Worm (Caenorhabditis elegans) whole organism, L3 larva: ENCODE results near the gene R10F2.5.

Experiments
- R02D3.7 ChIP-seq: fragments of 150-350 bp; optimal IDR thresholded peaks from 2 replicates; lab custom pipeline; 2014; ENCODE audit warnings: missing biosample characterization, missing genetic modification characterization
- ZK546.5 ChIP-seq: sonication (generic microtip); optimal IDR thresholded peaks from 2 replicates; lab custom pipeline; 2017; ENCODE audit warnings: missing biosample characterization, missing genetic modification characterization
- aly-2 ChIP-seq: fragments of 150-350 bp; optimal IDR thresholded peaks from 2 replicates; lab custom pipeline; 2014; ENCODE audit warnings: missing biosample characterization, missing genetic modification characterization
- ceh-16 ChIP-seq: sonication (generic microtip); optimal IDR thresholded peaks from 2 replicates; lab custom pipeline; 2017; ENCODE audit warnings: missing biosample characterization, missing genetic modification characterization
- ceh-82 ChIP-seq: fragments of 150-350 bp; optimal IDR thresholded peaks from 2 replicates; lab custom pipeline; 2014; ENCODE audit warnings: missing biosample characterization, missing genetic modification characterization
- ceh-9 ChIP-seq: sonication (generic microtip); optimal IDR thresholded peaks from 2 replicates; lab custom pipeline; 2018; ENCODE audit warnings: missing biosample characterization, missing genetic modification characterization
- daf-12 ChIP-seq: fragments of 150-350 bp; optimal IDR thresholded peaks from 2 replicates; lab custom pipeline; 2014; ENCODE audit warnings: missing biosample characterization, missing genetic modification reagents, missing genetic modification characterization
- egl-27 ChIP-seq: sonication (generic microtip); optimal IDR thresholded peaks from 4 replicates; lab custom pipeline; 2017; ENCODE audit warnings: missing biosample characterization, missing genetic modification reagents, missing genetic modification characterization
- egl-5 ChIP-seq: fragments of 150-350 bp; optimal IDR thresholded peaks from 2 replicates; lab custom pipeline; 2017; ENCODE audit warnings: missing biosample characterization, missing genetic modification reagents, missing genetic modification characterization, inconsistent platforms
- elt-2 ChIP-seq: sonication (generic microtip); optimal IDR thresholded peaks from 2 replicates; lab custom pipeline; 2016; ENCODE audit warnings: missing genetic modification reagents, mild to moderate bottlenecking, missing genetic modification characterization, missing compliant biosample characterization
- elt-3 ChIP-seq, 3 experiments: fragments of 150-350 bp in 1 of 3; sonication (generic microtip) in 2 of 3; optimal IDR thresholded peaks; 2 replicates in 2 of 3; 4 replicates in 1 of 3; lab custom pipeline; 2014 to 2017; ENCODE audit warnings: missing biosample characterization in 3 of 3, missing genetic modification characterization in 3 of 3
- eor-1 ChIP-seq, 2 experiments: fragments of 150-350 bp; optimal IDR thresholded peaks; 2 replicates each; lab custom pipeline; 2014 to 2018; ENCODE audit warnings: missing biosample characterization in 2 of 2, missing genetic modification characterization in 2 of 2
- fkh-10 ChIP-seq: sonication (generic microtip); optimal IDR thresholded peaks from 2 replicates; lab custom pipeline; 2017; ENCODE audit warnings: missing biosample characterization, missing genetic modification reagents, missing genetic modification characterization
- fkh-2 ChIP-seq: fragments of 150-350 bp; optimal IDR thresholded peaks from 2 replicates; lab custom pipeline; 2014; ENCODE audit warnings: missing biosample characterization, missing genetic modification reagents, missing genetic modification characterization
- hmg-11 ChIP-seq: sonication (generic microtip); optimal IDR thresholded peaks from 2 replicates; lab custom pipeline; 2016; ENCODE audit warnings: missing genetic modification characterization, missing compliant biosample characterization
- jun-1 ChIP-seq: fragments of 150-350 bp; optimal IDR thresholded peaks from 2 replicates; lab custom pipeline; 2014; ENCODE audit warnings: missing biosample characterization, missing genetic modification reagents, missing genetic modification characterization
- lin-39 ChIP-seq: fragments of 150-350 bp; optimal IDR thresholded peaks from 2 replicates; lab custom pipeline; 2018; ENCODE audit warnings: missing biosample characterization, missing genetic modification reagents, missing genetic modification characterization
- mdl-1 ChIP-seq: fragments of 150-350 bp; optimal IDR thresholded peaks from 2 replicates; lab custom pipeline; 2014; ENCODE audit warnings: missing biosample characterization, missing genetic modification characterization
- nhr-11 ChIP-seq: fragments of 150-350 bp; optimal IDR thresholded peaks from 2 replicates; lab custom pipeline; 2014; ENCODE audit warnings: missing biosample characterization, missing genetic modification characterization
- nhr-12 ChIP-seq: fragments of 150-350 bp; optimal IDR thresholded peaks from 2 replicates; lab custom pipeline; 2014; ENCODE audit warnings: missing biosample characterization, missing genetic modification characterization
- nhr-23 ChIP-seq: fragments of 150-350 bp; optimal IDR thresholded peaks from 2 replicates; lab custom pipeline; 2014; ENCODE audit warnings: missing biosample characterization, missing genetic modification reagents, missing genetic modification characterization
- nhr-237 ChIP-seq: fragments of 150-350 bp; optimal IDR thresholded peaks from 2 replicates; lab custom pipeline; 2014; ENCODE audit warnings: missing biosample characterization, missing genetic modification characterization
- nhr-25 ChIP-seq: sonication (generic microtip); optimal IDR thresholded peaks from 2 replicates; lab custom pipeline; 2017; ENCODE audit warnings: missing biosample characterization, missing genetic modification characterization
- nhr-43 ChIP-seq: sonication (generic microtip); optimal IDR thresholded peaks from 2 replicates; lab custom pipeline; 2016; ENCODE audit warnings: mild to moderate bottlenecking, missing genetic modification characterization, missing compliant biosample characterization; ENCODE audit not compliant: poor library complexity, severe bottlenecking
- nhr-67 ChIP-seq: fragments of 150-350 bp; optimal IDR thresholded peaks from 2 replicates; lab custom pipeline; 2014; ENCODE audit warnings: missing biosample characterization, missing genetic modification characterization
- nhr-76 ChIP-seq: fragments of 150-350 bp; sonication (generic microtip); optimal IDR thresholded peaks from 5 replicates; lab custom pipeline; 2014; ENCODE audit warnings: missing biosample characterization, missing genetic modification characterization
- nhr-77 ChIP-seq: fragments of 150-350 bp; optimal IDR thresholded peaks from 2 replicates; lab custom pipeline; 2014; ENCODE audit warnings: missing biosample characterization, missing genetic modification characterization
- pha-4 ChIP-seq: fragments of 150-350 bp; optimal IDR thresholded peaks from 2 replicates; lab custom pipeline; 2014; ENCODE audit warnings: missing biosample characterization, missing genetic modification reagents, missing genetic modification characterization
- pqm-1 ChIP-seq: fragments of 150-350 bp; optimal IDR thresholded peaks from 2 replicates; lab custom pipeline; 2017; ENCODE audit warnings: missing biosample characterization, missing genetic modification characterization, inconsistent platforms
- skn-1 ChIP-seq: fragments of 150-350 bp; optimal IDR thresholded peaks from 2 replicates; lab custom pipeline; 2014; ENCODE audit warnings: missing biosample characterization, missing genetic modification characterization
- snpc-4 ChIP-seq: fragments of 150-350 bp; optimal IDR thresholded peaks from 2 replicates; lab custom pipeline; 2014; ENCODE audit warnings: missing biosample characterization, missing genetic modification characterization
- unc-39 ChIP-seq: sonication (generic microtip); optimal IDR thresholded peaks from 4 replicates; lab custom pipeline; 2017; ENCODE audit warnings: missing biosample characterization, missing genetic modification characterization
- unc-62 ChIP-seq: fragments of 150-350 bp; sonication (generic microtip); optimal IDR thresholded peaks from 4 replicates; lab custom pipeline; 2014; ENCODE audit warnings: missing biosample characterization, missing genetic modification reagents, missing genetic modification characterization
- zag-1 ChIP-seq: fragments of 150-350 bp; optimal IDR thresholded peaks from 2 replicates; lab custom pipeline; 2014; ENCODE audit warnings: missing biosample characterization, missing genetic modification characterization
- ztf-11 ChIP-seq: fragments of 150-350 bp; optimal IDR thresholded peaks from 2 replicates; lab custom pipeline; 2014; ENCODE audit warnings: missing biosample characterization, missing genetic modification characterization
- ztf-4 ChIP-seq: fragments of 150-350 bp; optimal IDR thresholded peaks from 2 replicates; lab custom pipeline; 2014; ENCODE audit warnings: missing biosample characterization, missing genetic modification characterization

Gene R10F2.5

ce11 chrIII:2948310-2948961 is 23.9 kb upstream of the R10F2.5 start (continued):
- no peak for TF ChIP-seq R02D3.7 (tag; lab: Kevin White, UChicago)
- TF ChIP-seq nhr-237 (tag; lab: Kevin White, UChicago) = no peak
- no peak for TF ChIP-seq eor-1 (tag; optimal IDR thresholded peaks at IDR 0.05; lab: Kevin White, UChicago)
- no peak for TF ChIP-seq hmg-11 (tag; lab: Kevin White, UChicago)
- peak; percentile 57 for TF ChIP-seq nhr-25 (tag; lab: Kevin White, UChicago)
- TF ChIP-seq snpc-4 (tag; lab: Kevin White, UChicago) = no peak
- no peak for TF ChIP-seq nhr-77 (tag; lab: Kevin White, UChicago)
- no peak for TF ChIP-seq nhr-67
- no peak for TF ChIP-seq daf-12 (tag; lab: Kevin White, UChicago)
- no peak for TF ChIP-seq egl-5 (tag; lab: Kevin White, UChicago)
- TF ChIP-seq ZK546.5 (tag; lab: Kevin White, UChicago) = no peak
- no peak for TF ChIP-seq egl-27 (tag; lab: Kevin White, UChicago)
- TF ChIP-seq unc-39 (tag; lab: Kevin White, UChicago) = no peak

- TF ChIP-seq lin-39 (peak; percentile 48), elt-2 (tag; lab: Kevin White, UChicago) (peak; percentile 19), R02D3.7 (tag; lab: Kevin White, UChicago) (no peak), mdl-1 (tag; lab: Kevin White, UChicago) (peak; percentile 18), jun-1 (no peak), nhr-67 (no peak), nhr-11 (tag; lab: Kevin White, UChicago) (no peak), hmg-11 (tag; lab: Kevin White, UChicago) (peak; percentile 41), fkh-10 (GFP tag; lab: Kevin White, UChicago) (no peak), nhr-25 (tag; lab: Kevin White, UChicago) (peak; percentile 29), nhr-12 (tag; lab: Kevin White, UChicago) (no peak), nhr-76 (tag; lab: Kevin White, UChicago) (no peak), pqm-1 (tag; lab: Kevin White, UChicago) (no peak), nhr-23 (peak; percentile 22), ztf-11 (tag; lab: Kevin White, UChicago) (no peak), egl-5 (tag; lab: Kevin White, UChicago) (peak; percentile 5), aly-2 (tag; lab: Kevin White, UChicago) (no peak), unc-39 (tag; lab: Kevin White, UChicago) (no peak)
- TF ChIP-seq, all 47 proteins: peak for 7
Measured at ce11 chrIII:2947251-2947650, 22.7 kb upstream of the R10F2.5 start.

DNA sequence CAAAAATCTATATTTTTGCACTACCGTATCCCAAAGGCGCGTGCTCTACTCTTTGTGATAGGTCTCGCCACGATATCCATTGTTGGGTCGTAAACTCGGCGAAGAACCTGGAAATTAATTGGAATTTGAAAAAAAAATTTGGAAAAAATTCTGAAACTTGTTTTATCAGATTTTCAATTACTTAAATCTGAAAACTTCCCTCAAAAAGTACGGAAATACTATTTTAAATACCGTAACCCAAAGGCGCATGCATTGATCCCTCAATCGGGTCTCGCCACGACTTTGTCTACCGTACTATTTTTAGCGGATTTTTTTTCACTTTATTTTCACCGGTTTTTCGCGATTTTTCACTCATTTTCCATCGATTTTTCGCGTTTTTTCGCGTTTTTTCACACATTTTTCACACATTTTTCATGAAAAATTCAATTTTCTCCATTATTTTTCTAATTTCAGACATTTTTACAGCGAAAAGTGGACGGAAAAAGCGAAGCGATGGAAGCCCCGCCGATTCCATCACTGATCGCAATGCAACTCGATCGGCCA is 22.1 kb upstream of the R10F2.5 start, which contains the start of gene H05C05.1:
Gene H05C05.1 (plus strand): TSS at position 493 of the 543 bp plus-strand sequence.
- TF ChIP-seq pqm-1 (tag; lab: Kevin White, UChicago) = no peak
- TF ChIP-seq mdl-1 (tag; lab: Kevin White, UChicago) = no peak

DNA sequence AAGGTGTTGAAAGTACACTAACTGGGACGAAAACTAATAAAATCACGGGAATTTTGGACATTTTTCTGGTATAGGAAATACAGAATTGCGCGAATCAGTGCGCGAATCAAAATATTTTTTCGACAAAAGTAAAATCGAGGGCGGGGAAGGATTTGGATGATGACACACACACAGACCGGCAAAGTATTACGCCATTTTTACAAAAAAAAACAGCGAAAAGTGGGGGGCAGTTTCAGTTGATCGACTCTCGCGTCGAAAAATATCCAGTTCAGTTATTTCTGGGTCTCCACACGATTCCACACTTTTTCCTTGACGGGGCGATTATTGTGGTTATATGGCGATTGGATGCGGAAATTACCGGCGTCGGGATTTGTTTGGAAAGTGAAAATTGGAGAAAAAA is 21.5 kb upstream of the R10F2.5 start, which contains the start of gene H05C05.4:
Gene H05C05.4 (minus strand): TSS at position 101 of the 400 bp plus-strand sequence.
- TF ChIP-seq ceh-16 (tag; lab: Kevin White, UChicago) (no peak), egl-5 (tag; lab: Kevin White, UChicago) (no peak), jun-1 (no peak), nhr-237 (tag; lab: Kevin White, UChicago) (no peak), nhr-43 (tag; lab: Kevin White, UChicago) (no peak)
- TF ChIP-seq, all 47 proteins: peak for 0

DNA sequence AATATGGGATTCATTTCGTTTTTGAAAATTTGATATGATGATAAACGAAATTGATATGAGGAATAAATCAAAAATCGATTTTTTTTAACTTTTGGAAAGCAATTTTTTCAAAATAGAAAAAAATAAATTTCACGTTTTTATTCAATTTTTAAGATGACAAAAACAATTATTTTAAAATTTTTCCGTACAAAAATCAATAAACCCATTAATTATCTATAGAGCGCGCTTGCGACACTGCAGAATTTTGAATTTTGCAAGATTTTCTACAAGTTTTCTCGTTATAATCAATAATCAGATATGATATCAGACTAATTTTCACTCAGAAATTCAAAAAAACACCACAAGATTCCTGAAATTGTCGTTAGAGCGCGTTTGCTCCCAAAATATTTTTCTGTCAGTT is 19.4 kb upstream of the R10F2.5 start, which contains the start of gene R10F2.6:
Gene R10F2.6 (minus strand): TSS at position 101 of the 400 bp plus-strand sequence.
- TF ChIP-seq elt-2 (tag; lab: Kevin White, UChicago) (no peak), nhr-11 (tag; lab: Kevin White, UChicago) (no peak), fkh-2 (tag; lab: Kevin White, UChicago) (no peak), nhr-23 (no peak), ceh-82 (tag; lab: Kevin White, UChicago) (no peak), elt-3 (tag; optimal IDR thresholded peaks at IDR 0.05; lab: Kevin White, UChicago) (no peak), daf-12 (tag; lab: Kevin White, UChicago) (no peak), fkh-10 (GFP tag; lab: Kevin White, UChicago) (no peak), ZK546.5 (tag; lab: Kevin White, UChicago) (no peak), ztf-4 (tag; lab: Kevin White, UChicago) (no peak), unc-39 (tag; lab: Kevin White, UChicago) (no peak), unc-62 (GFP tag; lab: Kevin White, UChicago) (no peak), pha-4 (tag; lab: Kevin White, UChicago) (no peak), ceh-9 (tag; lab: Kevin White, UChicago) (no peak), nhr-25 (tag; lab: Kevin White, UChicago) (no peak), nhr-76 (tag; lab: Kevin White, UChicago) (no peak), skn-1 (tag; lab: Kevin White, UChicago) (no peak), zag-1 (tag; lab: Kevin White, UChicago) (no peak)
